Worm (Caenorhabditis elegans) whole organism, young adult: ENCODE data around the gene hmg-5.

Experiments
- bed-2 ChIP-seq: fragments of 200-800 bp; sonication (Bioruptor generic); IDR thresholded peaks from 2 replicates; pipeline ENCODE4 v1.3.6; 2022; ENCODE audit warnings: missing genetic modification reagents, missing genetic modification characterization, missing compliant biosample characterization
- dpl-1 ChIP-seq: fragments of 150-350 bp; optimal IDR thresholded peaks from 2 replicates; lab custom pipeline; 2014; ENCODE audit warnings: missing biosample characterization, missing genetic modification reagents, missing genetic modification characterization
- him-1 ChIP-seq: sonication (generic microtip); optimal IDR thresholded peaks from 2 replicates; lab custom pipeline; 2016; ENCODE audit warnings: missing genotype, missing genetic modification reagents, missing genetic modification characterization, missing compliant biosample characterization
- nfya-2 ChIP-seq: fragments of 200-800 bp; sonication (Bioruptor generic); IDR thresholded peaks from 2 replicates; pipeline ENCODE4 v1.3.6; 2022; ENCODE audit warnings: missing genetic modification reagents, missing genetic modification characterization, missing compliant biosample characterization
- unc-62 ChIP-seq: fragments of 150-350 bp; optimal IDR thresholded peaks from 2 replicates; lab custom pipeline; 2014; ENCODE audit warnings: missing biosample characterization, missing genetic modification reagents, missing genetic modification characterization

DNA sequence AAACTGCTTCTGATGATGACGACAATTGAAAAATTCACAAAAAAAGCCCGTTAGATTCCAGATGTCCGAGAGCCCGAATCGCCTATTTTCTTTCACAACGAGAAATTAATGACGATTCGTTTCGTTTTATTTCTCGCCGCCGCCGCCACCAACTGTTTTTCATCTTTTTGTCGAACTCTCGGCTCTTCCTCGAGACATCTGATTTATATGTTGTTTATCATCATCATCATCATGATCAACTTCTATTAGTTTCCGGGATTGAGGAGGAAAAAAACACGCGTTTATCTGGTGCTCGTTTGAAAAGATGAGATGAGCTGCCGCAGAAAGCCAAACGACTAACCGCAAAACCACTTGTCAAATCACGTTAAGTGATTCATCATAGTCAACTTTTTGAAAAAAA, 13.5 kb upstream of the hmg-5 start:
- no peak for TF ChIP-seq nfya-2 (GFP tag; lab: Robert Waterston, UW)
- TF ChIP-seq unc-62 (GFP tag; lab: Kevin White, UChicago): no peak
- no peak for TF ChIP-seq him-1
- no peak for TF ChIP-seq dpl-1 (GFP tag; lab: Kevin White, UChicago)
- TF ChIP-seq bed-2: no peak
